Worm (Caenorhabditis elegans) whole organism, mixed stage, embryonic: Measurements from ENCODE around the gene flad-1.

ENCODE experiments used
- lin-13 ChIP-seq: fragments of 150-350 bp; optimal IDR thresholded peaks from 2 replicates; lab custom pipeline; 2014; ENCODE audit warnings: missing biosample characterization, missing genetic modification characterization
- pha-4 ChIP-seq: fragments of 150-350 bp; optimal IDR thresholded peaks from 2 replicates; lab custom pipeline; 2018; ENCODE audit warnings: missing biosample characterization, missing genetic modification reagents, missing genetic modification characterization

DNA sequence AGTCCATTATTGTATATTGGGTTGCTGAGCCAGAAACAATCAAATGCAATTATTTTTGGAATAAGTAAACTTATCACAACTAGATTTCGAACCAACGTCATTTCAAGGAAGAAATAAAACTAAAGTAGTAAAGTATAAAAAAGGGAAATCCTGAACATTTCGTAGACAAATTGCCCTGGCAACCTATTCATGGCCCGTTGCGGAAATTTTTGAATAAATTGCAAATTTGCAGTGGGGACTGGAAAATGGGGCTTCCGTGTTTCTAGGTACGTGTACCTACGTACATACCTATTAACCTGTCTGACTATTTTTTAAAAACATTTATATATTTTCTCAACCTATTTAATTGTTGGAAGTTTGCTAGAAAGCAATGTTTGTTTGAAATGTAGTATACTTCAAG, 28.9 kb upstream of the flad-1 start, which contains the start of gene F26C11.3:
- no peak for TF ChIP-seq lin-13
- no peak for TF ChIP-seq pha-4
